Fruit fly (Drosophila melanogaster): ENCODE measurements around the gene Jhbp3.

Gene Jhbp3

dm6 chr3R:4972961-4973595 is 18.0 kb upstream of the Jhbp3 start:
- no peak for TF ChIP-seq Dll (optimal IDR thresholded peaks at IDR 0.05)
- no peak for TF ChIP-seq usp (GFP tag; optimal IDR thresholded peaks at IDR 0.05)
- no peak for TF ChIP-seq EcR (GFP tag; optimal IDR thresholded peaks at IDR 0.05)
- TF ChIP-seq CG8478 (optimal IDR thresholded peaks at IDR 0.05), result no peak
- no peak for TF ChIP-seq pan (optimal IDR thresholded peaks at IDR 0.05)
- TF ChIP-seq psq (optimal IDR thresholded peaks at IDR 0.05), result no peak

dm6 chr3R:4970415-4971140 is 15.5 kb upstream of the Jhbp3 start:
- TF ChIP-seq EcR (GFP tag; optimal IDR thresholded peaks at IDR 0.05) (no peak), usp (GFP tag; optimal IDR thresholded peaks at IDR 0.05) (no peak), psq (optimal IDR thresholded peaks at IDR 0.05) (no peak), CG8478 (optimal IDR thresholded peaks at IDR 0.05) (no peak), pan (optimal IDR thresholded peaks at IDR 0.05) (no peak), Dll (optimal IDR thresholded peaks at IDR 0.05) (no peak)

- no peak for TF ChIP-seq EcR (GFP tag; optimal IDR thresholded peaks at IDR 0.05)
- TF ChIP-seq CG8478 (optimal IDR thresholded peaks at IDR 0.05), result no peak
- no peak for TF ChIP-seq pan (optimal IDR thresholded peaks at IDR 0.05)
- no peak for TF ChIP-seq usp (GFP tag; optimal IDR thresholded peaks at IDR 0.05)
- no peak for TF ChIP-seq psq (optimal IDR thresholded peaks at IDR 0.05)
- TF ChIP-seq Dll (optimal IDR thresholded peaks at IDR 0.05), result no peak
Observed at dm6 chr3R:4969199-4969778, 14.2 kb upstream of the Jhbp3 start.

dm6 chr3R:4967281-4967680 is 12.2 kb upstream of the Jhbp3 start:
- TF ChIP-seq Dll (optimal IDR thresholded peaks at IDR 0.05), result no peak

dm6 chr3R:4966246-4966937 is 11.3 kb upstream of the Jhbp3 start:
- TF ChIP-seq EcR (GFP tag; optimal IDR thresholded peaks at IDR 0.05), result no peak
- TF ChIP-seq usp (GFP tag; optimal IDR thresholded peaks at IDR 0.05), result no peak
- TF ChIP-seq CG8478 (optimal IDR thresholded peaks at IDR 0.05), result no peak
- TF ChIP-seq Dll (optimal IDR thresholded peaks at IDR 0.05), result no peak
- no peak for TF ChIP-seq pan (optimal IDR thresholded peaks at IDR 0.05)

dm6 chr3R:4965145-4965544 is 10.1 kb upstream of the Jhbp3 start, which contains the start of gene Jhbp1:
TSS of gene Jhbp1 (plus strand) at chr3R:4965445.
- TF ChIP-seq pan (optimal IDR thresholded peaks at IDR 0.05) (no peak), usp (GFP tag; optimal IDR thresholded peaks at IDR 0.05) (no peak), Dll (optimal IDR thresholded peaks at IDR 0.05) (no peak), EcR (GFP tag; optimal IDR thresholded peaks at IDR 0.05) (no peak), psq (optimal IDR thresholded peaks at IDR 0.05) (no peak), CG8478 (optimal IDR thresholded peaks at IDR 0.05) (no peak)

- TF ChIP-seq usp (GFP tag; optimal IDR thresholded peaks at IDR 0.05) (no peak), Dll (optimal IDR thresholded peaks at IDR 0.05) (no peak)
Observed at dm6 chr3R:4963917-4964316, 8.9 kb upstream of the Jhbp3 start.

dm6 chr3R:4963370-4963769 is 8.3 kb upstream of the Jhbp3 start:
- TF ChIP-seq Dll (optimal IDR thresholded peaks at IDR 0.05), result no peak
- TF ChIP-seq psq (optimal IDR thresholded peaks at IDR 0.05), result no peak
- no peak for TF ChIP-seq EcR (GFP tag; optimal IDR thresholded peaks at IDR 0.05)
- TF ChIP-seq usp (GFP tag; optimal IDR thresholded peaks at IDR 0.05), result no peak

- no peak for TF ChIP-seq EcR (GFP tag; optimal IDR thresholded peaks at IDR 0.05)
- TF ChIP-seq psq (optimal IDR thresholded peaks at IDR 0.05), result no peak
- TF ChIP-seq Dll (optimal IDR thresholded peaks at IDR 0.05), result no peak
- no peak for TF ChIP-seq usp (GFP tag; optimal IDR thresholded peaks at IDR 0.05)
- no peak for TF ChIP-seq CG8478 (optimal IDR thresholded peaks at IDR 0.05)
- no peak for TF ChIP-seq pan (optimal IDR thresholded peaks at IDR 0.05)
Observed at dm6 chr3R:4962689-4963088, 7.6 kb upstream of the Jhbp3 start.

dm6 chr3R:4961946-4962345 is 6.9 kb upstream of the Jhbp3 start:
- no peak for TF ChIP-seq psq (optimal IDR thresholded peaks at IDR 0.05)
- no peak for TF ChIP-seq usp (GFP tag; optimal IDR thresholded peaks at IDR 0.05)

dm6 chr3R:4960898-4961819 is 6.1 kb upstream of the Jhbp3 start, which contains the start of gene Jhbp2:
TSS of gene Jhbp2 (minus strand) at chr3R:4961351.
- TF ChIP-seq pan (optimal IDR thresholded peaks at IDR 0.05) (no peak), EcR (GFP tag; optimal IDR thresholded peaks at IDR 0.05) (no peak), usp (GFP tag; optimal IDR thresholded peaks at IDR 0.05) (no peak), Dll (optimal IDR thresholded peaks at IDR 0.05) (no peak), CG8478 (optimal IDR thresholded peaks at IDR 0.05) (no peak), psq (optimal IDR thresholded peaks at IDR 0.05) (no peak)

Data from whole organism.